Worm (Caenorhabditis elegans) whole organism, L2 larva: ENCODE measurements around the gene W06F12.3.

Experiments used
- ceh-82 ChIP-seq: fragments of 150-350 bp; optimal IDR thresholded peaks from 2 replicates; lab custom pipeline; 2014; ENCODE audit warnings: missing biosample characterization, missing genetic modification characterization
- lin-39 ChIP-seq: fragments of 150-350 bp; optimal IDR thresholded peaks from 2 replicates; lab custom pipeline; 2014; ENCODE audit warnings: missing biosample characterization, missing genetic modification reagents, missing genetic modification characterization
- mab-5 ChIP-seq: fragments of 150-350 bp; optimal IDR thresholded peaks from 2 replicates; lab custom pipeline; 2014; ENCODE audit warnings: missing biosample characterization, missing genetic modification characterization
- nhr-25 ChIP-seq: fragments of 150-350 bp; sonication (generic microtip); optimal IDR thresholded peaks from 3 replicates; lab custom pipeline; 2014; ENCODE audit warnings: missing biosample characterization, missing genetic modification characterization
- skn-1 ChIP-seq: sonication (generic microtip); optimal IDR thresholded peaks from 2 replicates; lab custom pipeline; 2017; ENCODE audit warnings: missing biosample characterization, missing genetic modification characterization
- zag-1 ChIP-seq: fragments of 150-350 bp; optimal IDR thresholded peaks from 2 replicates; lab custom pipeline; 2014; ENCODE audit warnings: missing biosample characterization, missing genetic modification characterization

DNA sequence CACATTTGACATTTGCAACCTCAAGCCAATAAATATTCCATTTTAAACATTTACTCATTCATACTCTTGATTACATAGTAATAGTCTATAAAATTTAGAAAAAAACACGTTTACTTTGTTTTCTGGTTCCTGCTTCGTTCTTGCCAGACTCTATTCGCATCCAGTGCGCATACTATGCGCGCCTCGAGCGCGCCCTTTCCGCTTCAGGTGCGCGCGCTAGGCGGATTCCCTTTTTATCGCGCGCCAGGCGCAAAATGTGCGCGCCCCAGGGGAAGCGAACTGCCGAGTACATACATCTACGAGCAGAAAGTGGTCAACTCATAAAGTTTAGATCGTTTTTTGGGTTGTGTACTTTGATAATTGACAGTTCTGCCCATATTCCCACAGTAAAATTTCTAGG is 6.6 kb downstream of the W06F12.3 start:
- no peak for TF ChIP-seq nhr-25 (tag; lab: Kevin White, UChicago)
- no peak for TF ChIP-seq ceh-82 (tag; lab: Kevin White, UChicago)
- TF ChIP-seq zag-1 = no peak
- no peak for TF ChIP-seq skn-1
- TF ChIP-seq mab-5 (tag; lab: Kevin White, UChicago) = no peak
- no peak for TF ChIP-seq lin-39
